Worm (Caenorhabditis elegans) whole organism, L4/young adult: Measurements from ENCODE around the gene T22C8.1.

Experiments used
- W03F9.2 ChIP-seq: fragments of 150-350 bp; optimal IDR thresholded peaks from 2 replicates; lab custom pipeline; 2014; ENCODE audit warnings: missing biosample characterization, missing genetic modification characterization
- dao-5 ChIP-seq: sonication (generic microtip); optimal IDR thresholded peaks from 2 replicates; lab custom pipeline; 2016; ENCODE audit warnings: missing genotype, missing genetic modification characterization, moderate library complexity, missing compliant biosample characterization
- him-1 ChIP-seq: sonication (generic microtip); optimal IDR thresholded peaks from 2 replicates; lab custom pipeline; 2016; ENCODE audit warnings: missing genotype, missing genetic modification reagents, missing genetic modification characterization, missing compliant biosample characterization

The T22C8.1 gene

DNA sequence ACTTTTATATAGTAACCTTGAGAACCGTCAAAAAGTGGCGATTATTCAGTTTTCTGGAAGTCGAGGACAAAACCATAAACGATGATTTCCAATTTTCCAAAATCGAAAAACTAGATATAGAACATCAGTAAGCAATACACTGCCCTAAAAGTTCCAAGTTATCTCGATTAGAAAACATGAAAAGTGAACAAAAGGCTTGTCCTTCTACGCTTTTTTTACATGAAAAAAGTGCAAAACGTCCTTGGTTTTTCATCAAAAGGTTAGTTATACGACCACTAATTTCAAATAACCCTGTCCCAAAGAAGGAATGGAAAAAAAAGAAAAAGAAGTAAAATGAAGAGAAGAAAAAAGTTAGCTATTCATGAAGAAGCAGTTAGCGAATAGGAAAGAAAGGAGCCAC is 26.6 kb upstream of the T22C8.1 start:
- no peak for TF ChIP-seq him-1
- TF ChIP-seq W03F9.2: no peak
- TF ChIP-seq dao-5 (tag; lab: Kevin White, UChicago): no peak

DNA sequence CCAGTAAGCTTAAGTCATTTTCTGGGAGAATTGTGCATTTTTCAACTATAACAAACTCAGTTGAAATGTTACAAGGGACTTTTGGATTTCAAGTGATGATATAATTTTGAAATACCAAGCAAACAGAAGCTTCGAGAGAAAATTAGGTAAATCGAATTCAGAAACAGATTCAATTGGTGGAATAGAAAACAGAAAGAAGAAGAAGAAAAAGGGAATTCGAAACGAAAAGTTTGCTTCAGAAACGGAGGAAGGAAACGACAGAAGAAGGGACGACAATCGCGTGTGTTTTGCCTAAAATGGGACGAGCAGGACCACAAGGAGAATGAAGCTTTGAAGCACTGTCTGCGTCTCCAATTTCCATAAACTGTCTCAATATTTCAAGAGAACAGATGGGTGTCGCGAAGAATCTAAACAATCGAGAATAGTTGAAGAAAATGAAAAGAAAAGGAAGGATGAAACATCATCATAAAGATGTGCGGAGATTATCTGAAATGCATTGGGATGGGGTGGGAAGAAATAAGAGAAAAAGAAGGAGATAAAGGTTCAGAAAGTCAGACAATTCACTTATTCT is 24.8 kb upstream of the T22C8.1 start:
- TF ChIP-seq dao-5 (tag; lab: Kevin White, UChicago) (no peak), him-1 (no peak), W03F9.2 (no peak)

DNA sequence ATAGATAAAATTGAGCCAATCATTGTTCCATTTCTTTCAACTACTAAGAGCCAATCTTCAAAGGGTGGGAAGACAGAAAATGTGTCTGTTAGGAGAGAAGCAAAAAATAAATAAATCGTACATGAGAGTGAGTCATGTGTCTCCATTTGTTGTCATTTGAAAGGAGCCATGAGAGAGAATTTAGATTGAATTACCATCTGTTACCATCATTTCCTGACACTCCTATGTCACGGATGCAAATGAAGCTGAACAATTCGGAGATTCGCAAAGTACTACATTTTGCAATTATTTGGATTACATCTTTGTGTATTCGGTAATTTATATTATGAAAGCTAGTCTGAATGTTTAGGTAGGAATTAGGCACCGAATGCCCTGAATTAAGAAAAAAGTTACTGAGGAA is 24.1 kb upstream of the T22C8.1 start:
- TF ChIP-seq W03F9.2: no peak
- TF ChIP-seq dao-5 (tag; lab: Kevin White, UChicago): no peak
- no peak for TF ChIP-seq him-1

DNA sequence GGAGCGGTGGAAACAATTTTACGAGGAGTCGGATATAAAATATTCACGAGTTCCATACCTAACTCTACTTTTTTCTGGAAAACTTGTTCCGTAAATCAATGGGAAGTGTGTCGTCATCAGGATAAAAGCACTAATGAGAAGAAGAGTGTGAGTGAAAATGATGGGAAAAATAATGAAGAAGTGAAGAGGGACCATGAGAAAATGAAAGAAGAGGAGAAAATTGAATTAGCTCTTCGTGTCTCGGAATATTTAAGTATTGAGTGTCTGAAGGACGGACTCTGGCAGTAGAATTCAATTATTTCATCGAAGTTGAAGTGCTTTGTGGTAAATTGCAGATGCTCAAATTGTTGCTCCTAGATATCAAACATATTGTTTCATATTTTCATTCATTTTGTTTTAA is 23.3 kb upstream of the T22C8.1 start:
- TF ChIP-seq dao-5 (tag; lab: Kevin White, UChicago) (no peak), W03F9.2 (no peak), him-1 (no peak)

DNA sequence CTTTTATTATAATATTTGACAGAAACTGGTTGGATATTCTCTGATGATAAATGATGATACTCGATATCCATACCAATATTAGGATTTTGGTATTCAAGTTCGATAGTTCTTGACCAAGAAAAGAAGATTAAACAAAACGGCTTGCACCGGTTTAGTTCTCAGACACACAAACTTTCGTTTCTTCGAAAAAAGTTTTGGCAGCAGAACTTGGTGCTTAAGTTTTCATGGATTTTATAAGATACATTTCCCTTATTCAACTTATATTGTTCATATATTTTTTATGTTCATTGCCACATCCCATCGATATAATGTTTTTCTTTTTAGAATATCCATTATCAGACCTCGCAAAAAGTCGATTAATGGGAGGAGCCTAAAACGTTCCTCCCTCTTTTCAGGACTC is 21.9 kb upstream of the T22C8.1 start, which contains the start of gene aptf-4:
aptf-4 (plus strand) TSS at position 301 of the 400 bp plus-strand sequence.
- no peak for TF ChIP-seq W03F9.2
- no peak for TF ChIP-seq dao-5 (tag; lab: Kevin White, UChicago)
- TF ChIP-seq him-1: no peak

DNA sequence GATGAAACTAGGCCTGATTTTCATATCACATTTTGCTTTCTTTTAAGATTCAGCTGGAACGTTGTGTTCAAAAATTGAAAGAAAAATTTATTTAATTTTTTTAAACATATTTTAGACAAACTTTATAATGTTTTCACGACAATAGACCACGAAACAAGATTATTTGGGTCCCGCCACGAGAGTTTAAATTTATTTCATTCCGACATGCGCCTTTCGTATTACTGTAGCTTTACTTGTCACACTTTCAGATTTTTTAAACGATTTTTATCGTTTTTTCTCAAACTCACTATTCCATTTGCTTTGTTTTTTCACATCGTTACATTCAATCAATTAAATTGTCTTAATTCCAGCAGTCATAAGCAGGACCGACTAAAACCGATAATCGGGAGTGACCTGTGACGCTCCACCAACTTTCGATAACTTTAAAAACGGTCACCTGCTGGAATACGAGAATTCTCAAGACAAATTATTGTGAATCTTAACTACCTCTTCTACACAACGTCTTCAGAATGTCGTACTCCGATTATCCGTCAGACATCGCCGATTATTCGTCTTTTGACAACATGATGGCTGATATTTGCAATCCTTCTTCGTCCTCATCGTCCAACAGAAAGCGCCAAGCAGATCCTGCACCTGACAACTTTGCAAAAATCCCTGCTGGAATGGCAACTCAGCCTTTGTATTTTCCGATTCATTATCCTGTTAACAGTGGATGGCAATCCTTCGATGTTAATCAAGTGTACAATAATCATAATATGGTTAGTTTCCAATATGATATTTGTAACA is 18.5 kb upstream of the T22C8.1 start, which contains the start of gene aptf-3:
aptf-3 (plus strand) TSS at position 351 of the 786 bp plus-strand sequence.
- TF ChIP-seq him-1 (no peak), W03F9.2 (no peak), dao-5 (tag; lab: Kevin White, UChicago) (no peak)

DNA sequence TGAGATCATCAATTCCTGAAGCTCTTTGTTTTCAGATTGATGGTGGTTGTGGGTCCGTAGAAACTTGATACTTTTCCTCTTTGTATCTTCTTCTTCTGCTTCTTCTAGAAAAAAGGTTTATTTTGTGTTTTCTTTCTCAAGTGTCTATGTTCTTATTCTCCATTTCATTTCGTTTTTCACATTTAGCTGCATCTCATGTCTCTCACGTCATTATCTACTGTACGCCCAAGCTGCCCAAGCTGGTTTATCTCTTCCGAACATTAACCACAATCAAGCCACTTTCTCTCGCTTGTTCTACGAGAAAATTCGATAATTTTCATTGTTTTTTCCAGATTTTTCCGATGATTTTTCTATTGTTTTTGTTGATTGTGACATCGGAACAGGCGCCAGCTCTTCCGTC is 13.4 kb upstream of the T22C8.1 start, which contains the start of gene F28C6.5:
F28C6.5 (plus strand) TSS at position 301 of the 400 bp plus-strand sequence.
- TF ChIP-seq dao-5 (tag; lab: Kevin White, UChicago) (no peak), him-1 (no peak), W03F9.2 (no peak)

DNA sequence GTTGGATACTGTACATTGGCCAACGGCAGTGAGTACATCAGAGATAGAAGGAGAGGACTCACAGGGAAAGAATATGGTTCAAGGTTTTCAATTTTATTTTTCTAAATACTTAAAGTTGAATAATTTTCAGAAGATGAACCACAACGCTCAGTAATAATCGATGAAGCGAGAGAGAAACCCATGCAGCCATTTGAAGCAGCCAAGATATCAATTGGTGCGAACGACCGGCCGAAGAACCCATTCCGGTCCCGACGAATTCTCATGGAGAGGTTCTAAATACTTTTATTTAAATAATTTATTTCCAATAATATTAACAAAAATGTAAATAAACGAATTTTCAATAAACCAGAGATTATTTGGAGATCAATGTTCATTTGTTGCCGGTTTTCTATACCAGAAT is 12.4 kb upstream of the T22C8.1 start, which contains the start of gene pigg-1:
pigg-1 (minus strand) TSS at position 101 of the 400 bp plus-strand sequence.
- TF ChIP-seq him-1 (no peak), dao-5 (tag; lab: Kevin White, UChicago) (no peak), W03F9.2 (no peak)

DNA sequence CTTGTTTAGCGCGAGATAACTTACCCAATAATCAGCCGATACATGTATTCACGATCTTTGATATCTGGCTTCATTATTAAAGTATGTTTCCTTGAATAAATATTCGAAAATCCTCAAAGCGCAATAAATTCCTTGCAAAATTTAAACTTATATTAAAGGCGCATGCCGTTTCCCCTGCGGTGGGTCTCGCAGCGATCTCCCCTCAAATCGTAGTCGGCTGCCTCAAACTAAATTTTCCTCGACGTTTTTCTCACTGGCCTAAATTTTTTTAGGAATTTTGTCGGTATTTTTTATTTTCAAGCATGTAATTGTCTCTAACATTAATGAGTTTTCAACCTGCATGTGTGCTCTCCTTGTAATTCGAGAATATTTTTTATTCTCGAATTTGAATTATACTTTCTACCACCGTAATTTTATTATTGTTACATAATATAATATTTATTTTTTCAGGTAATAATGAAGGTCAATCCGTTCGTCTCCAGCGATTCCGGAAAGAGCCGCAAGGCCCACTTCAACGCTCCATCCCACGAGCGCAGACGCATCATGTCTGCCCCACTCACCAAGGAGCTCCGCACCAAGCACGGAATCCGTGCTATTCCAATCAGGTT is 10.1 kb upstream of the T22C8.1 start, which contains the start of the genes cpf-1 and rpl-26:
cpf-1 (minus strand) TSS at position 104 of the 608 bp plus-strand sequence.
rpl-26 (plus strand) TSS at position 449 of the 608 bp plus-strand sequence.
- no peak for TF ChIP-seq dao-5 (tag; lab: Kevin White, UChicago)
- no peak for TF ChIP-seq W03F9.2
- no peak for TF ChIP-seq him-1

DNA sequence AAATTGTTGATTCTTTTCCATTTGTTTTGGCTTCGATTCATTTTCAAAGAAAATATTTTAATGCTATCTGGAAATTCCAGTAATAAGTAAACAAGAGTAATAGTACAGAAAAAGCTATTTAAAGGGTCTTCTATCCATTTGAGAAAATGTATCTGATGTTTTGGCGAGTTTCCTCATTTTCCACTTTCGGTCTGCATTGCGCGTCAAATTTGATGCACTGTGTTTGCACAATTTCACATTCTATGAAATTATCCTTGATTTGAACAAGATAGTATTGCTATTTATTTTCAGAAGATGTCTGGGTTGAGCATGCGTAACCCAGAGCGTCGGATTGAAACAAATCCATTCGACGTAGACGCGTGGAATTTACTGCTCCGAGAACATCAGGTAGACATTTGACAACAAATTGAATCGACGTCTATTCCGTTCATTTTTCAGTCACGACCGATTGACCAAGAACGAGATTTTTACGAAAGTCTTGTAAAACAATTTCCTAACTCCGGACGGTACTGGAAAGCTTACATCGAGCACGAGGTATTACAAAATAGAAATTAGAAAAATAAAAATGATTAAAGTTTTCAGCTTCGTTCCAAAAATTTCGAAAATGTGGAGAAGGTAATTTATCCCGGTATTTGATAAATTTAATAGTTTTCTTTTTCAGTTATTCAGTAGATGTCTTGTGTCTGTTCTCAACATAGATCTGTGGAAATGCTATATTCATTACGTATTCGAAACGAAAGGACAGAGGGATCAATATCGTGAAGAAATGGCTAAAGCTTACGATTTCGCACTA is 8.8 kb upstream of the T22C8.1 start, which contains the start of gene suf-1:
suf-1 (plus strand) TSS at position 280 of the 793 bp plus-strand sequence.
- TF ChIP-seq dao-5 (tag; lab: Kevin White, UChicago) (peak; percentile 53), him-1 (no peak), W03F9.2 (peak; percentile 37)

DNA sequence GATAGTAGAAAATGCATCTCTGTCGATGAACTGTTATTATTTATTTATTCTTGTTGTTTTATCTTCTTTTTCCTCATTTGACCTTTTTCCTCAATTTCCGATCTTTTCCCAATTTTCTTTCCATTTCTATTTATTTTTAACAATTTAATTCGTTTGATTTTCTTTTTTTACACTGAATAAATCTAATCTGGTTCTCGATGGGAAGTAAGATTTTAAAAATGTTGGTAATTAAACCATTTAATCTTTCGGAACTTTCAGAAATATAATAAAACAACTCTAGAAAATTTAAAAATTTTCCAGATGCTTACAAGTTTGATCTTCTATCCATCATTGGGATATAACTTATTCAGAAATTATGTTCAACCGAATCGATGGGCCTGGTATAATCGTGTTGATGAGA is 6.0 kb upstream of the T22C8.1 start, which contains the start of gene F28C6.8:
F28C6.8 (plus strand) TSS at position 301 of the 400 bp plus-strand sequence.
- TF ChIP-seq W03F9.2 (no peak), dao-5 (tag; lab: Kevin White, UChicago) (no peak), him-1 (no peak)

DNA sequence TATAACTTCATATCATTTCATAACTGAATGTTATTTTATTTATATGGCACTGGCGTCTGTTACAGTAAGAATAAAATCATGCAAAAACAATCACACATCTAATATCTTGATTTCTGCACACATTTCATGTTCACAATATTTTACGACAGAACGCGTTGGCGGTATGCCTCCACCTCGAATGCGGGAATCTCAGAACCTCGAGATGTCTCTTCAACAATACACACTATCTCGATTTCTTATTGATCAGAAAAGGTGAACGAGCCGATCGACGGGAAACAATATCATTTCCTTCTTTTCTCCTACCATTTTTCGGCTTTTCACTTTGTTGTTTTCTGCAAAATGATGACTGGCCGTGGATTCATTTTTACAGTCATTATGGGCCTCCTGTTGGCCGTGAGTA is 4.9 kb upstream of the T22C8.1 start, which contains the start of gene F28C6.10:
F28C6.10 (plus strand) TSS at position 301 of the 400 bp plus-strand sequence.
- TF ChIP-seq him-1: no peak
- no peak for TF ChIP-seq W03F9.2
- no peak for TF ChIP-seq dao-5 (tag; lab: Kevin White, UChicago)

DNA sequence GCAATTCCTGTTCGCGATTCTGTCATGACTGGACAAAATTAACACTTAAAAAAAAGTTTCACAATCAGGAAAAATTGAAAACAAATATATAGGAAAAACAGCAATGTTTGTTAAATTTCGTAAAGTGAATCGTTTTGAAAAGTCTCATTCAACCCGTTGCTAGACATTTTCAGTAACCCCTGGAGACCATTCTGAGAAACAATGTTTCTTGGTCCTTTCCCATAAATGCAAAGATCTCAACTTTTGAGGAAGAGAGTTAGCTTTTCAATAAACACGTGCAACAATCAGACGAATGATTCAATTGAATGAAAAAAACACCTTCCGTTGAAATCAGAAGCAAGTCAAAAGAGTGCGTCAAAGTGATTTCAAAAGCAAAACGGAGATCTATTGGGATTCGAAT is 2.5 kb upstream of the T22C8.1 start, which contains the start of gene F28C6.9:
F28C6.9 (minus strand) TSS at position 101 of the 400 bp plus-strand sequence.
- no peak for TF ChIP-seq dao-5 (tag; lab: Kevin White, UChicago)
- no peak for TF ChIP-seq him-1
- TF ChIP-seq W03F9.2: no peak
